Worm (Caenorhabditis elegans) whole organism, L4/young adult: ENCODE results near the gene Y75B8A.10.

Experiments used
- W03F9.2 ChIP-seq: fragments of 150-350 bp; optimal IDR thresholded peaks from 2 replicates; lab custom pipeline; 2014; ENCODE audit warnings: missing biosample characterization, missing genetic modification characterization
- dao-5 ChIP-seq: sonication (generic microtip); optimal IDR thresholded peaks from 2 replicates; lab custom pipeline; 2016; ENCODE audit warnings: missing genotype, missing genetic modification characterization, moderate library complexity, missing compliant biosample characterization
- him-1 ChIP-seq: sonication (generic microtip); optimal IDR thresholded peaks from 2 replicates; lab custom pipeline; 2016; ENCODE audit warnings: missing genotype, missing genetic modification reagents, missing genetic modification characterization, missing compliant biosample characterization

Gene Y75B8A.10

ce11 chrIII:12153514-12153913 lies 29.3 kb downstream of the Y75B8A.10 start:
- TF ChIP-seq dao-5 (no peak), W03F9.2 (tag; lab: Kevin White, UChicago) (no peak)

- TF ChIP-seq dao-5 (no peak), W03F9.2 (tag; lab: Kevin White, UChicago) (no peak), him-1 (tag; lab: Kevin White, UChicago) (no peak)
These were observed 30.2 kb downstream of the Y75B8A.10 start, which contains the start of gene Y75B8A.7 for ce11 chrIII:12152599-12152998. Y75B8A.7 (plus strand) TSS chrIII:12152899.

ce11 chrIII:12152157-12152556 lies 30.7 kb downstream of the Y75B8A.10 start:
- TF ChIP-seq dao-5 (no peak), him-1 (tag; lab: Kevin White, UChicago) (no peak), W03F9.2 (tag; lab: Kevin White, UChicago) (no peak)

- TF ChIP-seq dao-5 (no peak), him-1 (tag; lab: Kevin White, UChicago) (no peak), W03F9.2 (tag; lab: Kevin White, UChicago) (no peak)
These were observed 31.7 kb downstream of the Y75B8A.10 start for ce11 chrIII:12151100-12151499.

- TF ChIP-seq W03F9.2 (tag; lab: Kevin White, UChicago) (no peak), dao-5 (no peak), him-1 (tag; lab: Kevin White, UChicago) (no peak)
These were observed 32.9 kb downstream of the Y75B8A.10 start for ce11 chrIII:12149958-12150357.

ce11 chrIII:12143792-12144191 lies 39.0 kb downstream of the Y75B8A.10 start:
- TF ChIP-seq him-1 (tag; lab: Kevin White, UChicago) (no peak), W03F9.2 (tag; lab: Kevin White, UChicago) (no peak)

ce11 chrIII:12142419-12143107 lies 40.3 kb downstream of the Y75B8A.10 start:
- TF ChIP-seq him-1 (tag; lab: Kevin White, UChicago), result no peak
- TF ChIP-seq dao-5, result no peak
- no peak for TF ChIP-seq W03F9.2 (tag; lab: Kevin White, UChicago)

ce11 chrIII:12139471-12139870 lies 43.3 kb downstream of the Y75B8A.10 start:
- no peak for TF ChIP-seq W03F9.2 (tag; lab: Kevin White, UChicago)
- no peak for TF ChIP-seq dao-5
- TF ChIP-seq him-1 (tag; lab: Kevin White, UChicago), result no peak

- TF ChIP-seq dao-5 (no peak), W03F9.2 (tag; lab: Kevin White, UChicago) (no peak), him-1 (tag; lab: Kevin White, UChicago) (no peak)
These were observed 44.6 kb downstream of the Y75B8A.10 start for ce11 chrIII:12138235-12138634.

- TF ChIP-seq W03F9.2 (tag; lab: Kevin White, UChicago), result no peak
- TF ChIP-seq dao-5, result no peak
- TF ChIP-seq him-1 (tag; lab: Kevin White, UChicago), result no peak
These were observed 45.3 kb downstream of the Y75B8A.10 start for ce11 chrIII:12137515-12137914.

ce11 chrIII:12137095-12137494 lies 45.7 kb downstream of the Y75B8A.10 start:
- TF ChIP-seq W03F9.2 (tag; lab: Kevin White, UChicago) (no peak), him-1 (tag; lab: Kevin White, UChicago) (no peak), dao-5 (no peak)

ce11 chrIII:12135580-12135979 lies 47.2 kb downstream of the Y75B8A.10 start:
- TF ChIP-seq him-1 (tag; lab: Kevin White, UChicago) (no peak), W03F9.2 (tag; lab: Kevin White, UChicago) (no peak), dao-5 (no peak)

ce11 chrIII:12133121-12133520 lies 49.7 kb downstream of the Y75B8A.10 start:
- TF ChIP-seq him-1 (tag; lab: Kevin White, UChicago) (no peak), W03F9.2 (tag; lab: Kevin White, UChicago) (no peak), dao-5 (no peak)

ce11 chrIII:12131751-12132150 lies 51.1 kb downstream of the Y75B8A.10 start:
- TF ChIP-seq dao-5 (no peak), him-1 (tag; lab: Kevin White, UChicago) (no peak), W03F9.2 (tag; lab: Kevin White, UChicago) (no peak)
